Fruit fly (Drosophila melanogaster) whole organism, pupa: ENCODE data around the gene GlcAT-P.
A peak's percentile ranks its signal among the peaks of the same experiment; 100 is the strongest.

Experiments used
- CG10348 ChIP-seq: fragments of 200-800 bp; sonication (Bioruptor generic); IDR thresholded peaks from 2 replicates; pipeline ENCODE4 v1.3.6; 2022; ENCODE audit warnings: missing biosample characterization, missing genetic modification characterization
- CG12605 ChIP-seq: fragments of 200-800 bp; sonication (Bioruptor generic); IDR thresholded peaks from 2 replicates; pipeline ENCODE4 v1.3.6; 2022; ENCODE audit warnings: missing biosample characterization, missing genetic modification characterization
- CG13204 ChIP-seq: fragments of 200-800 bp; sonication (Bioruptor generic); optimal IDR thresholded peaks from 2 replicates; lab custom pipeline; 2018; ENCODE audit warnings: missing biosample characterization, mild to moderate bottlenecking, missing genetic modification characterization, moderate library complexity
- CG14655 ChIP-seq: fragments of 200-800 bp; sonication (Bioruptor generic); optimal IDR thresholded peaks from 3 replicates; lab custom pipeline; 2017; ENCODE audit warnings: mild to moderate bottlenecking, missing biosample characterization, missing genetic modification reagents, missing genetic modification characterization
- CG15710 ChIP-seq: fragments of 200-800 bp; sonication (Bioruptor generic); optimal IDR thresholded peaks from 2 replicates; lab custom pipeline; 2018; ENCODE audit warnings: missing biosample characterization, mild to moderate bottlenecking, missing genetic modification characterization, moderate library complexity
- CG17806 ChIP-seq: fragments of 200-800 bp; sonication (Bioruptor generic); optimal IDR thresholded peaks from 2 replicates; lab custom pipeline; 2018; ENCODE audit warnings: missing biosample characterization, mild to moderate bottlenecking, missing genetic modification characterization, moderate library complexity
- CG32121 ChIP-seq: fragments of 200-800 bp; sonication (Bioruptor generic); IDR thresholded peaks from 2 replicates; pipeline ENCODE4 v1.3.6; 2022; ENCODE audit warnings: missing biosample characterization, missing genetic modification characterization
- CG34367 ChIP-seq: fragments of 200-800 bp; sonication (Bioruptor generic); optimal IDR thresholded peaks from 2 replicates; lab custom pipeline; 2018; ENCODE audit warnings: missing biosample characterization, mild to moderate bottlenecking, missing genetic modification characterization
- CG4496 ChIP-seq: fragments of 200-800 bp; sonication (Bioruptor generic); IDR thresholded peaks from 3 replicates; pipeline ENCODE4 v1.3.6; 2022; ENCODE audit warnings: missing biosample characterization, missing genetic modification characterization
- CG8159 ChIP-seq: fragments of 200-800 bp; sonication (Bioruptor generic); optimal IDR thresholded peaks from 3 replicates; lab custom pipeline; 2018; ENCODE audit warnings: missing biosample characterization, mild to moderate bottlenecking, missing genetic modification characterization, moderate library complexity
- CG8301 ChIP-seq: fragments of 200-800 bp; sonication (Bioruptor generic); optimal IDR thresholded peaks from 2 replicates; lab custom pipeline; 2018; ENCODE audit warnings: missing biosample characterization, mild to moderate bottlenecking, missing genetic modification characterization
- CG9948 ChIP-seq: fragments of 200-800 bp; sonication (Bioruptor generic); optimal IDR thresholded peaks from 2 replicates; lab custom pipeline; 2018; ENCODE audit warnings: missing biosample characterization, mild to moderate bottlenecking, missing genetic modification characterization, moderate library complexity
- D1 ChIP-seq: fragments of 200-800 bp; sonication (Bioruptor generic); optimal IDR thresholded peaks from 2 replicates; lab custom pipeline; 2018; ENCODE audit warnings: missing biosample characterization, mild to moderate bottlenecking, missing genetic modification characterization, moderate library complexity
- EcR ChIP-seq: fragments of 200-800 bp; sonication (Bioruptor generic); optimal IDR thresholded peaks from 3 replicates; lab custom pipeline; 2019; ENCODE audit warnings: missing biosample characterization, missing genetic modification characterization, mild to moderate bottlenecking, moderate library complexity, missing genetic modification reagents
- Ets98B ChIP-seq: fragments of 200-800 bp; sonication (Bioruptor generic); IDR thresholded peaks from 2 replicates; pipeline ENCODE4 v1.3.6; 2022; ENCODE audit warnings: missing biosample characterization, missing genetic modification characterization
- Pif1A ChIP-seq: fragments of 200-800 bp; sonication (Bioruptor generic); optimal IDR thresholded peaks from 3 replicates; lab custom pipeline; 2016; ENCODE audit warnings: missing biosample characterization, missing genetic modification characterization
- Pif1B ChIP-seq: fragments of 200-800 bp; sonication (Bioruptor generic); optimal IDR thresholded peaks from 3 replicates; lab custom pipeline; 2016; ENCODE audit warnings: missing biosample characterization, missing genetic modification characterization
- Snoo ChIP-seq: fragments of 200-800 bp; sonication (Bioruptor generic); optimal IDR thresholded peaks from 3 replicates; lab custom pipeline; 2017; ENCODE audit warnings: missing biosample characterization, mild to moderate bottlenecking, missing genetic modification characterization, inconsistent platforms
- fd96Ca ChIP-seq: fragments of 200-800 bp; sonication (Bioruptor generic); IDR thresholded peaks from 3 replicates; pipeline ENCODE4 v1.3.6; 2022; ENCODE audit warnings: missing biosample characterization, missing genetic modification characterization
- gl ChIP-seq: fragments of 200-800 bp; sonication (Bioruptor generic); optimal IDR thresholded peaks from 2 replicates; lab custom pipeline; 2018; ENCODE audit warnings: missing biosample characterization, mild to moderate bottlenecking, missing genetic modification characterization
- rn ChIP-seq: fragments of 200-800 bp; sonication (Bioruptor generic); IDR thresholded peaks from 2 replicates; pipeline ENCODE4 v1.3.6; 2022; ENCODE audit warnings: missing biosample characterization, missing genetic modification characterization

GlcAT-P gene

dm6 chr3L:11233547-11233946, 36.2 kb upstream of the GlcAT-P start:
- TF ChIP-seq CG14655 (GFP tag; lab: Kevin White, UChicago) (no peak), CG8159 (tag; lab: Kevin White, UChicago) (no peak), Pif1B (GFP tag; lab: Kevin White, UChicago) (no peak), CG10348 (no peak), CG13204 (GFP tag; lab: Kevin White, UChicago) (no peak), CG34367 (tag; lab: Kevin White, UChicago) (no peak)

dm6 chr3L:11227708-11228107, 30.4 kb upstream of the GlcAT-P start:
- TF ChIP-seq CG9948 (no peak), CG34367 (tag; lab: Kevin White, UChicago) (no peak), D1 (tag; lab: Kevin White, UChicago) (no peak), CG8159 (tag; lab: Kevin White, UChicago) (no peak), Pif1B (GFP tag; lab: Kevin White, UChicago) (no peak), CG8301 (tag; lab: Kevin White, UChicago) (no peak), Ets98B (GFP tag; lab: Robert Waterston, UW) (no peak), CG4496 (GFP tag; lab: Robert Waterston, UW) (no peak), CG12605 (GFP tag; lab: Robert Waterston, UW) (no peak)

DNA sequence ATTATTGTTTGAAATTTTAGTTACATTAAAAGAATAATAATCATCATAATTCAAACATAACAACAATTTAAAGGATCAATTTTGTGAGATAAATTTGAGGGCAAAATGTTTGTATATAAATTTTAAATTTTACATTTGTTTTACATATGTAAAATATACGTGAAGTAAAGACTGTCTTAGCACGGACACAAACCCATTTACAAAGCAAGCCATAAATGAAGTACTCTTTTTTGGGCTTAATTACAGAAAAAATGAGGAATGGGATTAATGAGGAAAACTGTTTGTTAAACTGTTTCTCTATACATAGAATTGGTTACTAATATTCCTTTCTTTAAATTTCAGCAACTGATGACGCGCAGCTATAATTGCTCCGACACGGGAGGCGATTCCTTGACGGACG, 27.3 kb upstream of the GlcAT-P start:
- no peak for TF ChIP-seq CG10348
- TF ChIP-seq Ets98B (GFP tag; lab: Robert Waterston, UW), result no peak
- TF ChIP-seq EcR (GFP tag; lab: Kevin White, UChicago), result no peak
- no peak for TF ChIP-seq CG4496 (GFP tag; lab: Robert Waterston, UW)
- no peak for TF ChIP-seq rn (GFP tag; lab: Robert Waterston, UW)
- no peak for TF ChIP-seq Snoo (tag; lab: Kevin White, UChicago)
- TF ChIP-seq Pif1B (GFP tag; lab: Kevin White, UChicago), result no peak
- no peak for TF ChIP-seq CG34367 (tag; lab: Kevin White, UChicago)
- TF ChIP-seq D1 (tag; lab: Kevin White, UChicago), result no peak
- no peak for TF ChIP-seq CG13204 (GFP tag; lab: Kevin White, UChicago)
- TF ChIP-seq, all 21 proteins: peak for 0

dm6 chr3L:11218892-11219291, 21.6 kb upstream of the GlcAT-P start:
- TF ChIP-seq CG15710, result no peak
- TF ChIP-seq Snoo (tag; lab: Kevin White, UChicago), result no peak
- TF ChIP-seq CG34367 (tag; lab: Kevin White, UChicago), result no peak
- no peak for TF ChIP-seq CG32121
- no peak for TF ChIP-seq fd96Ca (GFP tag; lab: Robert Waterston, UW)
- TF ChIP-seq CG8159 (tag; lab: Kevin White, UChicago), result no peak
- TF ChIP-seq gl (tag; lab: Kevin White, UChicago), result no peak
- no peak for TF ChIP-seq CG14655 (GFP tag; lab: Kevin White, UChicago)
- no peak for TF ChIP-seq Ets98B (GFP tag; lab: Robert Waterston, UW)
- no peak for TF ChIP-seq CG10348
- TF ChIP-seq CG17806, result no peak
- TF ChIP-seq D1 (tag; lab: Kevin White, UChicago), result no peak
- TF ChIP-seq rn (GFP tag; lab: Robert Waterston, UW), result no peak
- no peak for TF ChIP-seq CG8301 (tag; lab: Kevin White, UChicago)
- TF ChIP-seq Pif1B (GFP tag; lab: Kevin White, UChicago), result no peak
- no peak for TF ChIP-seq CG12605 (GFP tag; lab: Robert Waterston, UW)
- TF ChIP-seq Pif1A (GFP tag; lab: Kevin White, UChicago), result no peak
- no peak for TF ChIP-seq CG4496 (GFP tag; lab: Robert Waterston, UW)
- TF ChIP-seq EcR (GFP tag; lab: Kevin White, UChicago), result no peak

DNA sequence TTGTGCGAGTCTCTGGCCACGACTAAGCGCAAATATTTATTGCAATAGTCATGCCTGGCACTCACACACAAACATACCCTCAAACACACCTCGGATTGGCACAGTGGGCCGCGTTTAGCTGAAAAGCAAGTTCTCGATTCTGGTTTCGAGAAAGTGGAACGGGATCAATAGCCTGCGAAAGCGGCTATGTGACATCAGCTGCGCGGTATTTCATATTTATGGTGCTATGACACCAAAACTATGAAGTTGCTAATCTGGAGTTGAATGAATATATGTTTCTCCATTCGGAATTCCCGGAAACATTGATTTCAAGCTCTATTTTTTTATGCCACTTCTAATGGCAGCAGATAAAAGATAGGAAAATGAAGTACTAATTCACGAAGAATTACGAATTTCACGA, 20.6 kb upstream of the GlcAT-P start:
- TF ChIP-seq rn (GFP tag; lab: Robert Waterston, UW) (no peak), CG17806 (no peak), CG12605 (GFP tag; lab: Robert Waterston, UW) (no peak), CG32121 (no peak), CG34367 (tag; lab: Kevin White, UChicago) (no peak), CG4496 (GFP tag; lab: Robert Waterston, UW) (peak; percentile 69; the same call in 2 of the 3 replicates), CG13204 (GFP tag; lab: Kevin White, UChicago) (no peak), CG8159 (tag; lab: Kevin White, UChicago) (no peak), gl (tag; lab: Kevin White, UChicago) (no peak), Ets98B (GFP tag; lab: Robert Waterston, UW) (peak; percentile 18; the same call in 1 of the 2 replicates), CG15710 (no peak), EcR (GFP tag; lab: Kevin White, UChicago) (peak; percentile 14), fd96Ca (GFP tag; lab: Robert Waterston, UW) (peak; percentile 62; the same call in 1 of the 3 replicates), CG10348 (no peak)
- TF ChIP-seq, all 21 proteins: peak for 4

- TF ChIP-seq fd96Ca (GFP tag; lab: Robert Waterston, UW) (no peak), CG14655 (GFP tag; lab: Kevin White, UChicago) (no peak), CG12605 (GFP tag; lab: Robert Waterston, UW) (no peak), D1 (tag; lab: Kevin White, UChicago) (no peak), CG8301 (tag; lab: Kevin White, UChicago) (no peak), Ets98B (GFP tag; lab: Robert Waterston, UW) (no peak), EcR (GFP tag; lab: Kevin White, UChicago) (no peak), CG32121 (no peak), CG4496 (GFP tag; lab: Robert Waterston, UW) (no peak), CG15710 (no peak), CG34367 (tag; lab: Kevin White, UChicago) (no peak), CG10348 (no peak), rn (GFP tag; lab: Robert Waterston, UW) (no peak), CG9948 (no peak)
Observed at dm6 chr3L:11216219-11216618, 18.9 kb upstream of the GlcAT-P start.
